Worm (Caenorhabditis elegans): ENCODE measurements around the gene uda-1.
A peak's percentile ranks its signal among the peaks of the same experiment; 100 is the strongest.
"Not testable (repeated sequence)": the region's sequence is repeated elsewhere in the genome, so short reads cannot be mapped to it uniquely, and the experiment has no call there.

Gene uda-1

DNA sequence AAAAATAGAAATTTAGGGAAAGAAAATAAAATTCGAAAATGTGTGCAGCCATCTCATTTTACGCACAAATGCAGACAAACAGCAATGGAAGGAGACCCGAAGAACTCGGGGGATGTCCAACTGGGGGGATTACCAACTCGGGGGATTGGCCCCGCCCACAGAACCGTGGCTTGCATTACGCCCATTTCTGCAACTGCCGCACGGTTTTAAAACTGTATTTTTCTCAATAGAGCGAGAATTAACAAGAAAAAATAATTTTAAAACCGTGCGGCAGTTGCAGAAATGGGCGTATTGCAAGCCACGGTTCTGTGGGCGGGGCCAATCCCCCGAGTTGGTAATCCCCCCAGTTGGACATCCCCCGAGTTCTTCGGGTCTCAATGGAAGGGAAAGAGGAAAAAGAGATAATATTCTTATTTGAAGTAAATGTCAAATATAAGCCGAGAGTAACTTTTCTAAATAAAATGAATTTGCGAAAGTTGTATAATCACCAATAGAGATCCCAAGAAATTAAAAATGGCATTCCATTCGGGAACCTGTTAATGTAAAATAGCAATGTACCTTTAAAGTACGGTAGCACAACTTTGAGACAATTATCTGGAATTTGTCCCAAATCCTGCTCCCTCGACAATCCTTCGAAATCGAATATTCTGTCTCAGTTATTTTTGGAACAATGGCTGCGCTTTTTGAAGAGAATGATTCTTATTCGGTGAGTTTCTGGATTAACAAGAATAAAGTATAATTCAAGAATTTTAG lies 23.6 kb upstream of the uda-1 start, which contains the start of the genes ruvb-1 and tofu-1 (continued):
- 0 out of 2 replicates have a peak, but pooled peaks have one; percentile 63 for TF ChIP-seq cebp-1 (GFP tag; IDR thresholded peaks at IDR 0.05)
- peak; percentile 69 for TF ChIP-seq cebp-1 (tag; optimal IDR thresholded peaks at IDR 0.05)
- peak; percentile 57 for TF ChIP-seq egrh-3 (GFP tag; IDR thresholded peaks at IDR 0.05)
- peak; percentile 59 for TF ChIP-seq rcor-1 (GFP tag; IDR thresholded peaks at IDR 0.05)
- peak; percentile 44 for TF ChIP-seq xnd-1 (tag; optimal IDR thresholded peaks at IDR 0.05)
- TF ChIP-seq F33H1.4 (GFP tag; IDR thresholded peaks at IDR 0.05), result peak; percentile 67
- TF ChIP-seq ceh-91 (GFP tag; IDR thresholded peaks at IDR 0.05), result 0 out of 2 replicates have a peak, but pooled peaks have one; percentile 21
- TF ChIP-seq snpc-4 (GFP tag; optimal IDR thresholded peaks at IDR 0.05), result not testable (repeated sequence)
- peak in 2 of 4 experiments; percentile 47 to 62 for TF ChIP-seq snpc-4 (tag; optimal IDR thresholded peaks at IDR 0.05)
- peak; percentile 63 for TF ChIP-seq lsl-1 (GFP tag; optimal IDR thresholded peaks at IDR 0.05)
- peak; percentile 14 for TF ChIP-seq tbp1 (GFP tag; optimal IDR thresholded peaks at IDR 0.05)
- TF ChIP-seq Y67H2A.10 (GFP tag; conservative IDR thresholded peaks at IDR 0.05), result 0 out of 2 replicates have a peak, but pooled peaks have one; percentile 47
- TF ChIP-seq aptf-2 (GFP tag; conservative IDR thresholded peaks at IDR 0.05), result 0 out of 2 replicates have a peak, but pooled peaks have one; percentile 62

DNA sequence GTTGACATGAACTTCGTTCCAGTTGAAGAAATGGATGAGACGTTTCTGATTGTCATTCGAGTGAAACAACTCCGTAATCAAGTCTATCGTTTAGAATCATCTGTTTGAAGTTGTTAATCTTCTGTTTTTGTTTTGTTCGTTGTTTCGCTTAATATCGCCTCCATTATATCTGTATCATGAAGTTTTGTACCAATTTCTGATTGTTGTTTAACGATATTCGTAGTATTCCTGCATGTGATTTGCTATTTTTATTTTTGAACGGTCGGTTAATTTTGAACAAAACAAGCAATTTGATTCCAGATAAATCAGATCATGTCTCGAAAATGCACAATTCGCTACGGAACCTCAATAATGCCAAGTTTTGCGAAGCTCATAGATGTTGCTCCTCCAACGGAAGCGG lies 22.0 kb upstream of the uda-1 start, which contains the start of gene C27H6.9:
Gene C27H6.9, plus strand, starts transcription at position 301 of the 400 bp plus-strand sequence.
- TF ChIP-seq madf-6 (GFP tag; IDR thresholded peaks at IDR 0.05) (peak; percentile 14; the same call in 1 of the 2 replicates), ztf-22 (GFP tag; optimal IDR thresholded peaks at IDR 0.05) (no peak), hsf-1 (GFP tag; IDR thresholded peaks at IDR 0.05) (peak; percentile 27; the same call in 1 of the 2 replicates), Y53G8AR.9 (GFP tag; conservative IDR thresholded peaks at IDR 0.05) (no peak), T26A5.8 (tag; optimal IDR thresholded peaks at IDR 0.05) (no peak), lin-54 (GFP tag; optimal IDR thresholded peaks at IDR 0.05) (no peak), egl-18 (GFP tag; IDR thresholded peaks at IDR 0.05) (no peak), F37B4.10 (GFP tag; IDR thresholded peaks at IDR 0.05) (no peak), bed-1 (GFP tag; IDR thresholded peaks at IDR 0.05) (no peak)

DNA sequence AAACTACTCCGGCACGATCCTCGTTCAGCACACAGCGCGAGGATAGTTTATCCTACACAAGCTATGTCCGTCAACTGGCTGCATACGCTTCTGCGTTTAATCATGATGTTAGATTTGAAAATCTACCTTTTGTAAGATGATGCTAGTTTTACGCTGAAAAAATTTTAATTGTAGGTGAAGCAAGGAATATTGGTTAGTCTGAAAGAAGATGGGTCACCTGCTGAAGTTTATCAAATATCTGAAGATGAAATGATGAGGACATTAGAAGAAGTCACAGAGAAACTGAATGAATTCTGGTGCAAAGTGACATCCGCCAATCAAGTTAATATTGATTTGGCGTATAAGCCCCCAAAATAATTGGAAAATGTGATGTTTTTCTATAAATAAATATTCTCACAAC lies 21.0 kb upstream of the uda-1 start:
- TF ChIP-seq him-1 (tag; optimal IDR thresholded peaks at IDR 0.05) (no peak), Y56A3A.18 (GFP tag; IDR thresholded peaks at IDR 0.05) (peak; percentile 41; the same call in 1 of the 2 replicates), B0019.2 (GFP tag; conservative IDR thresholded peaks at IDR 0.05) (no peak), somi-1 (GFP tag; optimal IDR thresholded peaks at IDR 0.05) (no peak), F22D6.2 (tag; optimal IDR thresholded peaks at IDR 0.05) (no peak), nhr-80 (tag; optimal IDR thresholded peaks at IDR 0.05) (no peak), T26A5.8 (tag; optimal IDR thresholded peaks at IDR 0.05) (no peak), nfyb-1 (GFP tag; IDR thresholded peaks at IDR 0.05) (peak; percentile 46; the same call in 1 of the 2 replicates), pha-4 (tag; optimal IDR thresholded peaks at IDR 0.05) (no peak), hmg-20 (GFP tag; IDR thresholded peaks at IDR 0.05) (no peak), T07F8.4 (tag; optimal IDR thresholded peaks at IDR 0.05) (no peak), nfya-1 (tag; optimal IDR thresholded peaks at IDR 0.05; ENCODE audit: borderline replicate concordance, insufficient read depth) (no peak), tlf-1 (GFP tag; optimal IDR thresholded peaks at IDR 0.05) (no peak), zfh-2 (GFP tag; conservative IDR thresholded peaks at IDR 0.05) (no peak), ceh-58 (GFP tag; IDR thresholded peaks at IDR 0.05) (no peak), F57A8.1 (GFP tag; optimal IDR thresholded peaks at IDR 0.05) (no peak), ztf-18 (tag; optimal IDR thresholded peaks at IDR 0.05) (no peak), zim-3 (tag; optimal IDR thresholded peaks at IDR 0.05) (no peak), Y53G8AR.9 (GFP tag; conservative IDR thresholded peaks at IDR 0.05) (no peak), aptf-2 (GFP tag; conservative IDR thresholded peaks at IDR 0.05) (no peak), sea-2 (GFP tag; IDR thresholded peaks at IDR 0.05) (no peak), mes-4 (tag; optimal IDR thresholded peaks at IDR 0.05) (no peak), ceh-91 (GFP tag; IDR thresholded peaks at IDR 0.05) (no peak), cebp-1 (GFP tag; IDR thresholded peaks at IDR 0.05) (no peak), cebp-1 (tag; optimal IDR thresholded peaks at IDR 0.05) (peak; percentile 7), nhr-120 (GFP tag; IDR thresholded peaks at IDR 0.05) (no peak), K12H6.12 (tag; optimal IDR thresholded peaks at IDR 0.05) (no peak), D2030.7 (GFP tag; IDR thresholded peaks at IDR 0.05) (no peak), Y95B8A.8 (GFP tag; IDR thresholded peaks at IDR 0.05) (no peak)
